Fruit fly (Drosophila melanogaster) Kc167 (cell line): ENCODE results near the gene GatA.

Experiments used
- Myc ChIP-seq: fragments of >200 bp; optimal IDR thresholded peaks from 2 replicates; lab custom pipeline; 2017; ENCODE audit warnings: missing external identifiers
- Sin3A ChIP-seq: fragments of >200 bp; optimal IDR thresholded peaks from 2 replicates; lab custom pipeline; 2018; ENCODE audit warnings: missing external identifiers
- ttk ChIP-seq: sonication (Bioruptor generic); optimal IDR thresholded peaks from 2 replicates; lab custom pipeline; 2017; ENCODE audit warnings: missing external identifiers

- TF ChIP-seq Sin3A (lab: Kevin White, UChicago) (no peak), Myc (no peak), ttk (lab: Kevin White, UChicago) (no peak)
Measured at dm6 chr3R:19054839-19055238, 26.2 kb upstream of the GatA start.
